Worm (Caenorhabditis elegans): Measurements from ENCODE around the gene dhs-15.

ce11 chrV:2746404-2746803, 23.2 kb downstream of the dhs-15 start:
- no peak for TF ChIP-seq W03F9.2 (tag; optimal IDR thresholded peaks at IDR 0.05)
- no peak for TF ChIP-seq dao-5 (tag; optimal IDR thresholded peaks at IDR 0.05)
- no peak for TF ChIP-seq him-1 (tag; optimal IDR thresholded peaks at IDR 0.05)

All from whole organism, L4/young adult.